6 worm cellular contexts compared by ENCODE assay signal in the genomic region with DNA sequence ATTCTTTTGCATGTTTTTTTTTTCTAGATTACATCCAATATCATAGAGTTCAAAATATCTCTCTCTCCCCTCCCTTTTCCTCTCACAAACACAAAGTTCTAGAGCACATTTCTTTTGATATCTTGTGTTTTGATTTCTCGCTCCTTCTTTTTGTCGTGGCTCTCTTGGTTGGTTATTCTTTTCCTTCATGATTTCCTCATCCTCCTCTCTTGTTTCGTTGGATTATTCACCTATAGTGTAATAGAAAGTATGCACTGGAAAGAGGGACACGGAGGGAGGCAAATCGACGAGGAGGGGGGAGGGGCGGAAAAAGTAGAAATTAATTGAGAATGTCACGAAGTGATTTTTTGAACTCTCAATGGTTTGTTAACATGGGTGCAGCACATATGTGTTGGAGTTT.
TF ChIP-seq lines count a peak whose summit lies in the region.

No protein-coding gene starts in this region.

TF ChIP-seq in whole organism, L1 larva, 84 proteins besides CTCF, POLR2A, EP300 and RAD21 (continues in another document):
- no peak for TF ChIP-seq aly-2 (tag; optimal IDR thresholded peaks at IDR 0.05; lab: Kevin White, UChicago)
- no peak for TF ChIP-seq hlh-4 (tag; optimal IDR thresholded peaks at IDR 0.05; lab: Kevin White, UChicago)
- no peak for TF ChIP-seq unc-98 (GFP tag; IDR thresholded peaks at IDR 0.05; lab: Robert Waterston, UW)
- no peak for TF ChIP-seq vab-15 (tag; optimal IDR thresholded peaks at IDR 0.05; lab: Kevin White, UChicago)
- peak; percentile 2 for TF ChIP-seq blmp-1 (tag; optimal IDR thresholded peaks at IDR 0.05; lab: Kevin White, UChicago)
- peak; percentile 48 for TF ChIP-seq fkh-8 (tag; optimal IDR thresholded peaks at IDR 0.05; lab: Kevin White, UChicago)
- TF ChIP-seq mef-2 (tag; optimal IDR thresholded peaks at IDR 0.05; lab: Kevin White, UChicago): no peak
- no peak for TF ChIP-seq grh-1 (GFP tag; IDR thresholded peaks at IDR 0.05; lab: Robert Waterston, UW)
- TF ChIP-seq sup-37 (GFP tag; optimal IDR thresholded peaks at IDR 0.05; lab: Kevin White, UChicago): no peak
- peak in 1 of 2 experiments; percentile 3 for TF ChIP-seq mdl-1 (tag; optimal IDR thresholded peaks at IDR 0.05; lab: Kevin White, UChicago)
- peak; percentile 14 for TF ChIP-seq nhr-11 (tag; optimal IDR thresholded peaks at IDR 0.05; lab: Kevin White, UChicago)
- TF ChIP-seq lin-15B (tag; optimal IDR thresholded peaks at IDR 0.05; lab: Kevin White, UChicago): no peak
- TF ChIP-seq sptf-1 (tag; optimal IDR thresholded peaks at IDR 0.05; lab: Kevin White, UChicago): no peak
- no peak for TF ChIP-seq nhr-84 (tag; optimal IDR thresholded peaks at IDR 0.05; lab: Kevin White, UChicago)
- peak; percentile 7 for TF ChIP-seq fos-1 (tag; optimal IDR thresholded peaks at IDR 0.05; lab: Kevin White, UChicago)

TF ChIP-seq in whole organism, L2 larva, 48 proteins besides CTCF, POLR2A, EP300 and RAD21 (continues in another document):
- TF ChIP-seq egl-27 (tag; optimal IDR thresholded peaks at IDR 0.05; lab: Kevin White, UChicago): peak; percentile 52
- TF ChIP-seq lin-39 (tag; optimal IDR thresholded peaks at IDR 0.05; lab: Kevin White, UChicago): no peak
- peak; percentile 92 for TF ChIP-seq nhr-129 (tag; optimal IDR thresholded peaks at IDR 0.05; lab: Kevin White, UChicago)
- TF ChIP-seq F13H6.1 (tag; optimal IDR thresholded peaks at IDR 0.05; lab: Kevin White, UChicago): peak; percentile 77
- peak; percentile 33 for TF ChIP-seq fos-1 (tag; optimal IDR thresholded peaks at IDR 0.05; lab: Kevin White, UChicago)
- peak; percentile 11 for TF ChIP-seq nhr-6 (tag; optimal IDR thresholded peaks at IDR 0.05; lab: Kevin White, UChicago)
- no peak for TF ChIP-seq skn-1 (tag; optimal IDR thresholded peaks at IDR 0.05; lab: Kevin White, UChicago)
- TF ChIP-seq sma-9 (GFP tag; optimal IDR thresholded peaks at IDR 0.05; lab: Kevin White, UChicago): peak; percentile 65
- TF ChIP-seq sma-9 (tag; optimal IDR thresholded peaks at IDR 0.05; lab: Kevin White, UChicago): no peak
- TF ChIP-seq dmd-4 (tag; optimal IDR thresholded peaks at IDR 0.05; lab: Kevin White, UChicago): no peak
- peak; percentile 2 for TF ChIP-seq snpc-4 (tag; optimal IDR thresholded peaks at IDR 0.05; lab: Kevin White, UChicago)
- TF ChIP-seq lsy-2 (tag; optimal IDR thresholded peaks at IDR 0.05; lab: Kevin White, UChicago): peak; percentile 30 to 57
- no peak for TF ChIP-seq ceh-82 (tag; optimal IDR thresholded peaks at IDR 0.05; lab: Kevin White, UChicago)
- TF ChIP-seq lin-13 (GFP tag; optimal IDR thresholded peaks at IDR 0.05; lab: Kevin White, UChicago): peak; percentile 13
- no peak for TF ChIP-seq nhr-21 (tag; optimal IDR thresholded peaks at IDR 0.05; lab: Kevin White, UChicago)

TF ChIP-seq in whole organism, L3 larva, 47 proteins besides CTCF, POLR2A, EP300 and RAD21:
- no peak for TF ChIP-seq nhr-237 (tag; optimal IDR thresholded peaks at IDR 0.05; lab: Kevin White, UChicago)
- TF ChIP-seq nfya-1 (tag; optimal IDR thresholded peaks at IDR 0.05; lab: Kevin White, UChicago; ENCODE audit: insufficient read depth): peak; percentile 58
- peak; percentile 63 for TF ChIP-seq nhr-11 (tag; optimal IDR thresholded peaks at IDR 0.05; lab: Kevin White, UChicago)
- peak; percentile 6 for TF ChIP-seq lin-15B (tag; optimal IDR thresholded peaks at IDR 0.05; lab: Kevin White, UChicago)

TF ChIP-seq in whole organism, L4 larva, 104 proteins besides CTCF, POLR2A, EP300 and RAD21 (continues in another document):
- TF ChIP-seq hlh-11 (tag; optimal IDR thresholded peaks at IDR 0.05; lab: Kevin White, UChicago): peak; percentile 53
- peak; percentile 48; the same call in 1 of the 2 replicates for TF ChIP-seq dmd-6 (GFP tag; IDR thresholded peaks at IDR 0.05; lab: Robert Waterston, UW)
- no peak for TF ChIP-seq daf-16 (GFP tag; optimal IDR thresholded peaks at IDR 0.05; lab: Kevin White, UChicago)
- TF ChIP-seq daf-16 (tag; optimal IDR thresholded peaks at IDR 0.05; lab: Kevin White, UChicago): peak; percentile 27
- TF ChIP-seq lin-15B (tag; optimal IDR thresholded peaks at IDR 0.05; lab: Kevin White, UChicago): no peak
- TF ChIP-seq zfp-3 (GFP tag; conservative IDR thresholded peaks at IDR 0.05; lab: Robert Waterston, UW): no peak
- TF ChIP-seq lin-29 (GFP tag; IDR thresholded peaks at IDR 0.05; lab: Robert Waterston, UW): no peak
- no peak for TF ChIP-seq nhr-76 (tag; optimal IDR thresholded peaks at IDR 0.05; lab: Kevin White, UChicago)
- no peak for TF ChIP-seq nhr-10 (tag; optimal IDR thresholded peaks at IDR 0.05; lab: Kevin White, UChicago)
- no peak for TF ChIP-seq F10B5.3 (tag; optimal IDR thresholded peaks at IDR 0.05; lab: Kevin White, UChicago)
- TF ChIP-seq tag-97 (GFP tag; IDR thresholded peaks at IDR 0.05; lab: Robert Waterston, UW): no peak
- TF ChIP-seq hmg-1.1 (GFP tag; IDR thresholded peaks at IDR 0.05; lab: Robert Waterston, UW): no peak
- no peak for TF ChIP-seq madf-9 (GFP tag; conservative IDR thresholded peaks at IDR 0.05; lab: Robert Waterston, UW)
- peak; percentile 60 for TF ChIP-seq nhr-11 (tag; optimal IDR thresholded peaks at IDR 0.05; lab: Kevin White, UChicago)
- no peak for TF ChIP-seq egl-27 (tag; optimal IDR thresholded peaks at IDR 0.05; lab: Kevin White, UChicago)
- TF ChIP-seq dve-1 (tag; optimal IDR thresholded peaks at IDR 0.05; lab: Kevin White, UChicago; ENCODE audit: insufficient read depth): peak; percentile 16
- peak; percentile 12 to 39 for TF ChIP-seq mdl-1 (tag; optimal IDR thresholded peaks at IDR 0.05; lab: Kevin White, UChicago)
- TF ChIP-seq aha-1 (tag; lab: Kevin White, UChicago): peak; percentile 62
- peak in 1 of 2 experiments; percentile 31 for TF ChIP-seq lsy-2 (tag; optimal IDR thresholded peaks at IDR 0.05; lab: Kevin White, UChicago)
- no peak for TF ChIP-seq snpc-4 (tag; optimal IDR thresholded peaks at IDR 0.05; lab: Kevin White, UChicago)

TF ChIP-seq in whole organism, late embryonic, 69 proteins besides CTCF, POLR2A, EP300 and RAD21:
- TF ChIP-seq nfya-1 (tag; optimal IDR thresholded peaks at IDR 0.05; lab: Kevin White, UChicago): peak; percentile 44
- no peak for TF ChIP-seq fkh-6 (tag; optimal IDR thresholded peaks at IDR 0.05; lab: Kevin White, UChicago)
- TF ChIP-seq unc-55 (GFP tag; optimal IDR thresholded peaks at IDR 0.05; lab: Kevin White, UChicago): peak; percentile 45
- no peak for TF ChIP-seq T23F11.4 (GFP tag; optimal IDR thresholded peaks at IDR 0.05; lab: Kevin White, UChicago)
- no peak for TF ChIP-seq ceh-30 (tag; optimal IDR thresholded peaks at IDR 0.05; lab: Kevin White, UChicago)
- no peak for TF ChIP-seq madf-2 (tag; optimal IDR thresholded peaks at IDR 0.05; lab: Kevin White, UChicago)
- peak; percentile 68 for TF ChIP-seq ceh-18 (tag; optimal IDR thresholded peaks at IDR 0.05; lab: Kevin White, UChicago)
- no peak for TF ChIP-seq pag-3 (tag; optimal IDR thresholded peaks at IDR 0.05; lab: Kevin White, UChicago; ENCODE audit: borderline replicate concordance)
- TF ChIP-seq lin-11 (tag; optimal IDR thresholded peaks at IDR 0.05; lab: Kevin White, UChicago): no peak
- no peak for TF ChIP-seq elt-2 (tag; optimal IDR thresholded peaks at IDR 0.05; lab: Kevin White, UChicago)
- peak; percentile 72 for TF ChIP-seq nhr-11 (tag; optimal IDR thresholded peaks at IDR 0.05; lab: Kevin White, UChicago)
- no peak for TF ChIP-seq pat-9 (tag; optimal IDR thresholded peaks at IDR 0.05; lab: Kevin White, UChicago)
TF ChIP-seq in whole organism, late embryonic: peak in this region for 4.

TF ChIP-seq in whole organism, mixed stage, embryonic, 35 proteins besides CTCF, POLR2A, EP300 and RAD21:
- TF ChIP-seq unc-120 (tag; optimal IDR thresholded peaks at IDR 0.05; lab: Kevin White, UChicago; ENCODE audit: poor library complexity, severe bottlenecking): peak; percentile 53
- peak; percentile 41 for TF ChIP-seq unc-62 (GFP tag; optimal IDR thresholded peaks at IDR 0.05; lab: Kevin White, UChicago)
- TF ChIP-seq ces-1 (GFP tag; optimal IDR thresholded peaks at IDR 0.05; lab: Kevin White, UChicago): no peak
TF ChIP-seq in whole organism, mixed stage, embryonic: peak in this region for 2.

Comparison
In these comparisons a context has a peak if more than half of its experiments do, and no peak if none do; other contexts are left out.
1. Of the 29 proteins assayed by ChIP-seq in both whole organism, L4 larva and whole organism, L1 larva: peak only in whole organism, L4 larva: aha-1; only in whole organism, L1 larva: fos-1, lin-39 and skn-1; in both: mep-1 and nhr-11; in neither: 18; mixed calls (peak in some experiments, not most) for 5.